Fruit fly (Drosophila melanogaster) whole organism, wandering third instar larva: Measurements from ENCODE around the gene Arf1.

ENCODE experiments used
- CrebA ChIP-seq: fragments of 200-800 bp; sonication (Bioruptor generic); optimal IDR thresholded peaks from 2 replicates; lab custom pipeline; 2016; ENCODE audit warnings: missing biosample characterization, mild to moderate bottlenecking, missing genetic modification characterization, borderline replicate concordance
- Hr78 ChIP-seq: fragments of >200 bp; optimal IDR thresholded peaks from 2 replicates; lab custom pipeline; 2017; ENCODE audit warnings: missing biosample characterization, missing genetic modification characterization
- Myc ChIP-seq: fragments of >200 bp; optimal IDR thresholded peaks from 2 replicates; lab custom pipeline; 2017
- Rel ChIP-seq, 2 experiments: fragments of 200-800 bp; sonication (Bioruptor generic) in 1 of 2; optimal IDR thresholded peaks; 2 replicates in 1 of 2; 3 replicates in 1 of 2; lab custom pipeline; 2016 to 2019; ENCODE audit warnings: mild to moderate bottlenecking in 2 of 2, missing biosample characterization in 2 of 2, missing genetic modification characterization in 2 of 2, moderate library complexity in 1 of 2
- brk ChIP-seq: fragments of 200-800 bp; sonication (Bioruptor generic); optimal IDR thresholded peaks from 2 replicates; lab custom pipeline; 2016; ENCODE audit warnings: missing biosample characterization, mild to moderate bottlenecking, missing genetic modification characterization
- dmrt93B ChIP-seq: fragments of 200-800 bp; sonication (Bioruptor generic); optimal IDR thresholded peaks from 2 replicates; lab custom pipeline; 2018; ENCODE audit warnings: missing biosample characterization, mild to moderate bottlenecking, missing genetic modification characterization
- ey ChIP-seq: fragments of 200-800 bp; sonication (Bioruptor generic); optimal IDR thresholded peaks from 2 replicates; lab custom pipeline; 2016; ENCODE audit warnings: missing biosample characterization, missing genetic modification characterization
- h ChIP-seq: fragments of 200-800 bp; sonication (Bioruptor generic); optimal IDR thresholded peaks from 3 replicates; lab custom pipeline; 2016; ENCODE audit warnings: missing biosample characterization, mild to moderate bottlenecking, missing genetic modification characterization
- jim ChIP-seq: fragments of 175-275, 200-325 bp; sonication (Bioruptor generic); optimal IDR thresholded peaks from 2 replicates; lab custom pipeline; 2016; ENCODE audit warnings: missing biosample characterization, mild to moderate bottlenecking, missing genetic modification characterization
- lola ChIP-seq: fragments of >200 bp; optimal IDR thresholded peaks from 2 replicates; lab custom pipeline; 2017; ENCODE audit warnings: missing biosample characterization, missing genetic modification characterization
- psq ChIP-seq: fragments of 200-800 bp; sonication (Bioruptor generic); optimal IDR thresholded peaks from 3 replicates; lab custom pipeline; 2017; ENCODE audit warnings: missing biosample characterization, mild to moderate bottlenecking, missing genetic modification characterization, moderate library complexity
- usp ChIP-seq: fragments of >200 bp; optimal IDR thresholded peaks from 2 replicates; lab custom pipeline; 2017; ENCODE audit warnings: missing biosample characterization, missing genetic modification characterization
- woc ChIP-seq: sonication (Bioruptor generic); optimal IDR thresholded peaks from 2 replicates; lab custom pipeline; 2016; ENCODE audit warnings: missing biosample characterization, mild to moderate bottlenecking, missing genetic modification characterization

dm6 chr3L:22822544-22823175 is 49.4 kb downstream of the Arf1 start:
- no peak for TF ChIP-seq woc (GFP tag; lab: Kevin White, UChicago)
- TF ChIP-seq lola (GFP tag; lab: Kevin White, UChicago) = no peak
- TF ChIP-seq CrebA = peak; percentile 98
- no peak for TF ChIP-seq Hr78
- peak; percentile 65 for TF ChIP-seq brk (GFP tag; lab: Kevin White, UChicago)
- peak; percentile 100 for TF ChIP-seq jim
- peak; percentile 80 for TF ChIP-seq h (GFP tag; lab: Kevin White, UChicago)
- TF ChIP-seq Rel (GFP tag; optimal IDR thresholded peaks at IDR 0.05; lab: Kevin White, UChicago) = peak; percentile 99
- peak; percentile 79 for TF ChIP-seq Rel (tag; optimal IDR thresholded peaks at IDR 0.05; lab: Kevin White, UChicago)
- no peak for TF ChIP-seq Myc
- no peak for TF ChIP-seq usp (GFP tag; lab: Kevin White, UChicago)
- TF ChIP-seq dmrt93B = peak; percentile 59
- no peak for TF ChIP-seq ey
- TF ChIP-seq psq (GFP tag; lab: Kevin White, UChicago) = peak; percentile 39
